Worm (Caenorhabditis elegans) whole organism, mixed stage, embryonic: Measurements from ENCODE around the gene C11E4.7.

Source experiments
- ceh-39 ChIP-seq: fragments of 150-350 bp; optimal IDR thresholded peaks from 2 replicates; lab custom pipeline; 2014; ENCODE audit warnings: missing biosample characterization, missing genetic modification characterization
- ces-1 ChIP-seq: fragments of 150-350 bp; optimal IDR thresholded peaks from 2 replicates; lab custom pipeline; 2014; ENCODE audit warnings: missing biosample characterization, missing genetic modification reagents, missing genetic modification characterization
- elt-1 ChIP-seq: sonication (generic microtip); optimal IDR thresholded peaks from 2 replicates; lab custom pipeline; 2017; ENCODE audit warnings: missing genetic modification characterization, mild to moderate bottlenecking, missing compliant biosample characterization, antibody characterized with exemption, moderate library complexity, borderline replicate concordance; ENCODE audit not compliant: insufficient read depth
- elt-3 ChIP-seq: fragments of 150-350 bp; optimal IDR thresholded peaks from 2 replicates; lab custom pipeline; 2014; ENCODE audit warnings: missing biosample characterization, missing genetic modification characterization
- flh-1 ChIP-seq: fragments of 200-800 bp; sonication (Bioruptor generic); optimal IDR thresholded peaks from 2 replicates; lab custom pipeline; 2018; ENCODE audit warnings: mild to moderate bottlenecking, missing genetic modification characterization, moderate library complexity, missing compliant biosample characterization
- hlh-1 ChIP-seq: fragments of 150-350 bp; optimal IDR thresholded peaks from 2 replicates; lab custom pipeline; 2014; ENCODE audit warnings: missing biosample characterization, missing genetic modification reagents, missing genetic modification characterization
- lin-32 ChIP-seq: fragments of 200-800 bp; sonication (Bioruptor generic); optimal IDR thresholded peaks from 2 replicates; lab custom pipeline; 2018; ENCODE audit warnings: mild to moderate bottlenecking, missing genetic modification characterization, missing compliant biosample characterization
- lsy-2 ChIP-seq: fragments of 150-350 bp; optimal IDR thresholded peaks from 2 replicates; lab custom pipeline; 2014; ENCODE audit warnings: missing biosample characterization, missing genetic modification characterization
- nhr-28 ChIP-seq: fragments of 150-350 bp; optimal IDR thresholded peaks from 2 replicates; lab custom pipeline; 2014; ENCODE audit warnings: missing biosample characterization, missing genetic modification characterization
- nhr-76 ChIP-seq: sonication (generic microtip); optimal IDR thresholded peaks from 2 replicates; lab custom pipeline; 2017; ENCODE audit warnings: missing biosample characterization, missing genetic modification characterization
- snpc-4 ChIP-seq: fragments of 150-350 bp; optimal IDR thresholded peaks from 2 replicates; lab custom pipeline; 2014; ENCODE audit warnings: missing biosample characterization, missing genetic modification characterization
- unc-39 ChIP-seq: fragments of 150-350 bp; optimal IDR thresholded peaks from 2 replicates; lab custom pipeline; 2014; ENCODE audit warnings: missing biosample characterization, missing genetic modification characterization
- unc-62 ChIP-seq: fragments of 150-350 bp; optimal IDR thresholded peaks from 2 replicates; lab custom pipeline; 2014; ENCODE audit warnings: missing biosample characterization, missing genetic modification reagents, missing genetic modification characterization
- ztf-11 ChIP-seq: fragments of 150-350 bp; optimal IDR thresholded peaks from 2 replicates; lab custom pipeline; 2014; ENCODE audit warnings: missing biosample characterization, missing genetic modification characterization

ce11 chrX:9667391-9667790 is 50.4 kb downstream of the C11E4.7 start:
- no peak for TF ChIP-seq hlh-1 (tag; lab: Kevin White, UChicago)
- peak; percentile 79 for TF ChIP-seq elt-1
- TF ChIP-seq lsy-2 (tag; lab: Kevin White, UChicago) = no peak
- no peak for TF ChIP-seq lin-32
- TF ChIP-seq ztf-11 (tag; lab: Kevin White, UChicago) = no peak
- TF ChIP-seq ceh-39 = no peak
- TF ChIP-seq flh-1 (GFP tag; lab: Kevin White, UChicago) = no peak
- no peak for TF ChIP-seq nhr-76 (tag; lab: Kevin White, UChicago)
- TF ChIP-seq ces-1 (GFP tag; lab: Kevin White, UChicago) = peak; percentile 38
- no peak for TF ChIP-seq snpc-4 (tag; lab: Kevin White, UChicago)
- TF ChIP-seq elt-3 (tag; lab: Kevin White, UChicago) = no peak
- no peak for TF ChIP-seq nhr-28 (tag; lab: Kevin White, UChicago)
- no peak for TF ChIP-seq unc-39 (tag; lab: Kevin White, UChicago)
- TF ChIP-seq unc-62 (GFP tag; lab: Kevin White, UChicago) = no peak
